Worm (Caenorhabditis elegans): ENCODE measurements around the gene nduv-3.

nduv-3 gene

ce11 chrIV:2639666-2640273 is 1.3 kb upstream of the nduv-3 start (continued):
- peak; percentile 31 for TF ChIP-seq mep-1 (tag; optimal IDR thresholded peaks at IDR 0.05)
- TF ChIP-seq dpl-1 (GFP tag; optimal IDR thresholded peaks at IDR 0.05), result peak; percentile 47
- peak; percentile 91 for TF ChIP-seq lim-7 (GFP tag; IDR thresholded peaks at IDR 0.05)
- TF ChIP-seq madf-9 (GFP tag; conservative IDR thresholded peaks at IDR 0.05), result peak; percentile 79
- TF ChIP-seq Y105C5A.15 (GFP tag; IDR thresholded peaks at IDR 0.05), result peak; percentile 91
- TF ChIP-seq sdz-12 (GFP tag; optimal IDR thresholded peaks at IDR 0.05), result peak; percentile 65
- peak; percentile 98 for TF ChIP-seq F44E2.7 (GFP tag; IDR thresholded peaks at IDR 0.05)
- peak; percentile 78 for TF ChIP-seq php-3 (GFP tag; IDR thresholded peaks at IDR 0.05)
- TF ChIP-seq ceh-32 (tag; optimal IDR thresholded peaks at IDR 0.05; ENCODE audit: poor library complexity), result no peak
- TF ChIP-seq nhr-111 (GFP tag; optimal IDR thresholded peaks at IDR 0.05), result no peak
- TF ChIP-seq mdl-1 (tag; optimal IDR thresholded peaks at IDR 0.05), result no peak
- TF ChIP-seq duxl-1 (tag; optimal IDR thresholded peaks at IDR 0.05; ENCODE audit: poor library complexity), result no peak
- peak; percentile 97 for TF ChIP-seq ceh-28 (tag; optimal IDR thresholded peaks at IDR 0.05)
- peak; percentile 0 for TF ChIP-seq T20F7.1 (GFP tag; optimal IDR thresholded peaks at IDR 0.05)
- peak; percentile 83 for TF ChIP-seq lin-38 (GFP tag; IDR thresholded peaks at IDR 0.05)
- TF ChIP-seq F10B5.3 (tag; optimal IDR thresholded peaks at IDR 0.05), result no peak
- peak; percentile 97 for TF ChIP-seq egl-43 (GFP tag; IDR thresholded peaks at IDR 0.05)
- TF ChIP-seq nhr-102 (tag; optimal IDR thresholded peaks at IDR 0.05), result peak; percentile 68
- TF ChIP-seq aha-1 (tag), result peak; percentile 18
- peak; percentile 40; the same call in 1 of the 2 replicates for TF ChIP-seq mdt-29 (GFP tag; IDR thresholded peaks at IDR 0.05)
- TF ChIP-seq nhr-42 (GFP tag; IDR thresholded peaks at IDR 0.05), result peak; percentile 57; the same call in 1 of the 2 replicates
- peak; percentile 58 for TF ChIP-seq gei-8 (GFP tag; optimal IDR thresholded peaks at IDR 0.05)
- no peak for TF ChIP-seq ZK546.5 (tag; optimal IDR thresholded peaks at IDR 0.05)
- TF ChIP-seq ceh-20 (GFP tag; IDR thresholded peaks at IDR 0.05), result peak; percentile 66
- peak; percentile 35 for TF ChIP-seq hlh-11 (tag; optimal IDR thresholded peaks at IDR 0.05)
- TF ChIP-seq F26F4.8 (GFP tag; conservative IDR thresholded peaks at IDR 0.05), result peak; percentile 92
- TF ChIP-seq rbr-2 (tag; optimal IDR thresholded peaks at IDR 0.05), result peak; percentile 22
- TF ChIP-seq dmd-9 (GFP tag; IDR thresholded peaks at IDR 0.05), result peak; percentile 59; the same call in 1 of the 2 replicates
- no peak for TF ChIP-seq lir-3 (tag; optimal IDR thresholded peaks at IDR 0.05)
- peak; percentile 66 for TF ChIP-seq mes-2 (tag; optimal IDR thresholded peaks at IDR 0.05; ENCODE audit: poor library complexity, severe bottlenecking)
- TF ChIP-seq set-16 (GFP tag; IDR thresholded peaks at IDR 0.05), result peak; percentile 40; the same call in 1 of the 2 replicates
- TF ChIP-seq spr-3 (GFP tag; optimal IDR thresholded peaks at IDR 0.05), result peak; percentile 76
- TF ChIP-seq unc-130 (GFP tag; optimal IDR thresholded peaks at IDR 0.05), result peak; percentile 10
- TF ChIP-seq pha-4 (GFP tag; IDR thresholded peaks at IDR 0.05), result peak; percentile 87
- no peak for TF ChIP-seq pha-4 (tag; optimal IDR thresholded peaks at IDR 0.05)
- TF ChIP-seq daf-16 (GFP tag; optimal IDR thresholded peaks at IDR 0.05), result peak in 1 of 2 experiments; percentile 77
- peak; percentile 37 for TF ChIP-seq daf-16 (tag; optimal IDR thresholded peaks at IDR 0.05)
- peak; percentile 94; the same call in 1 of the 2 replicates for TF ChIP-seq nhr-41 (GFP tag; IDR thresholded peaks at IDR 0.05)
- TF ChIP-seq snpc-1.2 (GFP tag; IDR thresholded peaks at IDR 0.05), result peak; percentile 51
- TF ChIP-seq nhr-11 (tag; optimal IDR thresholded peaks at IDR 0.05), result no peak
- peak; percentile 60; the same call in 1 of the 2 replicates for TF ChIP-seq zip-11 (GFP tag; IDR thresholded peaks at IDR 0.05)
- peak; percentile 48; the same call in 1 of the 2 replicates for TF ChIP-seq ZK337.2 (GFP tag; IDR thresholded peaks at IDR 0.05)
- peak in 1 of 2 experiments; percentile 43 for TF ChIP-seq lsy-2 (tag; optimal IDR thresholded peaks at IDR 0.05)
- TF ChIP-seq Y48G9A.11 (GFP tag; IDR thresholded peaks at IDR 0.05), result peak; percentile 88
- TF ChIP-seq spr-1 (tag; optimal IDR thresholded peaks at IDR 0.05), result peak; percentile 13
- peak; percentile 96 for TF ChIP-seq dmd-8 (GFP tag; IDR thresholded peaks at IDR 0.05)
- TF ChIP-seq pqm-1 (tag; optimal IDR thresholded peaks at IDR 0.05), result no peak
- TF ChIP-seq T26A8.4 (GFP tag; IDR thresholded peaks at IDR 0.05), result no peak; the same call in 1 of the 2 replicates
- TF ChIP-seq F49E8.2 (tag; optimal IDR thresholded peaks at IDR 0.05; ENCODE audit: borderline replicate concordance), result peak; percentile 1
- TF ChIP-seq hmg-1.1 (GFP tag; IDR thresholded peaks at IDR 0.05), result peak; percentile 87

All from whole organism, L4 larva.